Worm (Caenorhabditis elegans) whole organism, L3 larva: ENCODE measurements around the gene T14G8.2.
A peak's percentile ranks its signal among the peaks of the same experiment; 100 is the strongest.

Experiments
- R02D3.7 ChIP-seq: fragments of 150-350 bp; optimal IDR thresholded peaks from 2 replicates; lab custom pipeline; 2014; ENCODE audit warnings: missing biosample characterization, missing genetic modification characterization
- ZK546.5 ChIP-seq: sonication (generic microtip); optimal IDR thresholded peaks from 2 replicates; lab custom pipeline; 2017; ENCODE audit warnings: missing biosample characterization, missing genetic modification characterization
- aly-2 ChIP-seq: fragments of 150-350 bp; optimal IDR thresholded peaks from 2 replicates; lab custom pipeline; 2014; ENCODE audit warnings: missing biosample characterization, missing genetic modification characterization
- ama-1 ChIP-seq: fragments of 150-350 bp; optimal IDR thresholded peaks from 2 replicates; lab custom pipeline; 2018
- ceh-28 ChIP-seq: fragments of 150-350 bp; optimal IDR thresholded peaks from 2 replicates; lab custom pipeline; 2014; ENCODE audit warnings: missing biosample characterization, missing genetic modification reagents, missing genetic modification characterization
- ceh-82 ChIP-seq: fragments of 150-350 bp; optimal IDR thresholded peaks from 2 replicates; lab custom pipeline; 2014; ENCODE audit warnings: missing biosample characterization, missing genetic modification characterization
- ceh-9 ChIP-seq: sonication (generic microtip); optimal IDR thresholded peaks from 2 replicates; lab custom pipeline; 2018; ENCODE audit warnings: missing biosample characterization, missing genetic modification characterization
- daf-12 ChIP-seq: fragments of 150-350 bp; optimal IDR thresholded peaks from 2 replicates; lab custom pipeline; 2014; ENCODE audit warnings: missing biosample characterization, missing genetic modification reagents, missing genetic modification characterization
- egl-27 ChIP-seq: sonication (generic microtip); optimal IDR thresholded peaks from 4 replicates; lab custom pipeline; 2017; ENCODE audit warnings: missing biosample characterization, missing genetic modification reagents, missing genetic modification characterization
- egl-5 ChIP-seq: fragments of 150-350 bp; optimal IDR thresholded peaks from 2 replicates; lab custom pipeline; 2017; ENCODE audit warnings: missing biosample characterization, missing genetic modification reagents, missing genetic modification characterization, inconsistent platforms
- elt-1 ChIP-seq: fragments of 150-350 bp; optimal IDR thresholded peaks from 2 replicates; lab custom pipeline; 2014; ENCODE audit warnings: missing biosample characterization, missing genetic modification characterization
- elt-2 ChIP-seq: sonication (generic microtip); optimal IDR thresholded peaks from 2 replicates; lab custom pipeline; 2016; ENCODE audit warnings: missing genetic modification reagents, mild to moderate bottlenecking, missing genetic modification characterization, missing compliant biosample characterization
- eor-1 ChIP-seq, 2 experiments: fragments of 150-350 bp; optimal IDR thresholded peaks; 2 replicates each; lab custom pipeline; 2014 to 2018; ENCODE audit warnings: missing biosample characterization in 2 of 2, missing genetic modification characterization in 2 of 2
- fkh-10 ChIP-seq: sonication (generic microtip); optimal IDR thresholded peaks from 2 replicates; lab custom pipeline; 2017; ENCODE audit warnings: missing biosample characterization, missing genetic modification reagents, missing genetic modification characterization
- fkh-2 ChIP-seq: fragments of 150-350 bp; optimal IDR thresholded peaks from 2 replicates; lab custom pipeline; 2014; ENCODE audit warnings: missing biosample characterization, missing genetic modification reagents, missing genetic modification characterization
- fos-1 ChIP-seq: fragments of 150-350 bp; optimal IDR thresholded peaks from 2 replicates; lab custom pipeline; 2014; ENCODE audit warnings: missing biosample characterization, missing genetic modification characterization
- jun-1 ChIP-seq: fragments of 150-350 bp; optimal IDR thresholded peaks from 2 replicates; lab custom pipeline; 2014; ENCODE audit warnings: missing biosample characterization, missing genetic modification reagents, missing genetic modification characterization
- lin-15B ChIP-seq: fragments of 150-350 bp; optimal IDR thresholded peaks from 2 replicates; lab custom pipeline; 2014; ENCODE audit warnings: missing biosample characterization, missing genetic modification characterization
- lin-39 ChIP-seq: fragments of 150-350 bp; optimal IDR thresholded peaks from 2 replicates; lab custom pipeline; 2018; ENCODE audit warnings: missing biosample characterization, missing genetic modification reagents, missing genetic modification characterization
- lsy-12 ChIP-seq: sonication (generic microtip); optimal IDR thresholded peaks from 2 replicates; lab custom pipeline; 2016; ENCODE audit warnings: mild to moderate bottlenecking, missing genetic modification characterization, missing compliant biosample characterization
- mdl-1 ChIP-seq: fragments of 150-350 bp; optimal IDR thresholded peaks from 2 replicates; lab custom pipeline; 2014; ENCODE audit warnings: missing biosample characterization, missing genetic modification characterization
- mml-1 ChIP-seq: fragments of 150-350 bp; sonication (generic microtip); optimal IDR thresholded peaks from 3 replicates; lab custom pipeline; 2014; ENCODE audit warnings: missing biosample characterization, missing genetic modification characterization
- nfya-1 ChIP-seq: sonication (generic microtip); optimal IDR thresholded peaks from 2 replicates; lab custom pipeline; 2017; ENCODE audit warnings: missing genetic modification characterization, mild to moderate bottlenecking, missing compliant biosample characterization, antibody characterized with exemption, moderate library complexity; ENCODE audit not compliant: insufficient read depth
- nhr-11 ChIP-seq: fragments of 150-350 bp; optimal IDR thresholded peaks from 2 replicates; lab custom pipeline; 2014; ENCODE audit warnings: missing biosample characterization, missing genetic modification characterization
- nhr-12 ChIP-seq: fragments of 150-350 bp; optimal IDR thresholded peaks from 2 replicates; lab custom pipeline; 2014; ENCODE audit warnings: missing biosample characterization, missing genetic modification characterization
- nhr-23 ChIP-seq: fragments of 150-350 bp; optimal IDR thresholded peaks from 2 replicates; lab custom pipeline; 2014; ENCODE audit warnings: missing biosample characterization, missing genetic modification reagents, missing genetic modification characterization
- nhr-237 ChIP-seq: fragments of 150-350 bp; optimal IDR thresholded peaks from 2 replicates; lab custom pipeline; 2014; ENCODE audit warnings: missing biosample characterization, missing genetic modification characterization
- nhr-25 ChIP-seq: sonication (generic microtip); optimal IDR thresholded peaks from 2 replicates; lab custom pipeline; 2017; ENCODE audit warnings: missing biosample characterization, missing genetic modification characterization
- nhr-28 ChIP-seq: fragments of 150-350 bp; optimal IDR thresholded peaks from 2 replicates; lab custom pipeline; 2014; ENCODE audit warnings: missing biosample characterization, missing genetic modification characterization
- nhr-67 ChIP-seq: fragments of 150-350 bp; optimal IDR thresholded peaks from 2 replicates; lab custom pipeline; 2014; ENCODE audit warnings: missing biosample characterization, missing genetic modification characterization
- nhr-77 ChIP-seq: fragments of 150-350 bp; optimal IDR thresholded peaks from 2 replicates; lab custom pipeline; 2014; ENCODE audit warnings: missing biosample characterization, missing genetic modification characterization
- pha-4 ChIP-seq: fragments of 150-350 bp; optimal IDR thresholded peaks from 2 replicates; lab custom pipeline; 2014; ENCODE audit warnings: missing biosample characterization, missing genetic modification reagents, missing genetic modification characterization
- pqm-1 ChIP-seq: fragments of 150-350 bp; optimal IDR thresholded peaks from 2 replicates; lab custom pipeline; 2017; ENCODE audit warnings: missing biosample characterization, missing genetic modification characterization, inconsistent platforms
- sea-2 ChIP-seq: fragments of 150-350 bp; sonication (generic microtip); optimal IDR thresholded peaks from 4 replicates; lab custom pipeline; 2014; ENCODE audit warnings: missing biosample characterization, missing genetic modification reagents, missing genetic modification characterization
- snpc-4 ChIP-seq: fragments of 150-350 bp; optimal IDR thresholded peaks from 2 replicates; lab custom pipeline; 2014; ENCODE audit warnings: missing biosample characterization, missing genetic modification characterization
- tbx-2 ChIP-seq: sonication (generic microtip); optimal IDR thresholded peaks from 2 replicates; lab custom pipeline; 2016; ENCODE audit warnings: mild to moderate bottlenecking, missing genetic modification characterization, missing compliant biosample characterization
- unc-39 ChIP-seq: sonication (generic microtip); optimal IDR thresholded peaks from 4 replicates; lab custom pipeline; 2017; ENCODE audit warnings: missing biosample characterization, missing genetic modification characterization
- unc-62 ChIP-seq: fragments of 150-350 bp; sonication (generic microtip); optimal IDR thresholded peaks from 4 replicates; lab custom pipeline; 2014; ENCODE audit warnings: missing biosample characterization, missing genetic modification reagents, missing genetic modification characterization
- zag-1 ChIP-seq: fragments of 150-350 bp; optimal IDR thresholded peaks from 2 replicates; lab custom pipeline; 2014; ENCODE audit warnings: missing biosample characterization, missing genetic modification characterization
- ztf-11 ChIP-seq: fragments of 150-350 bp; optimal IDR thresholded peaks from 2 replicates; lab custom pipeline; 2014; ENCODE audit warnings: missing biosample characterization, missing genetic modification characterization
- ztf-4 ChIP-seq: fragments of 150-350 bp; optimal IDR thresholded peaks from 2 replicates; lab custom pipeline; 2014; ENCODE audit warnings: missing biosample characterization, missing genetic modification characterization

Gene T14G8.2

DNA sequence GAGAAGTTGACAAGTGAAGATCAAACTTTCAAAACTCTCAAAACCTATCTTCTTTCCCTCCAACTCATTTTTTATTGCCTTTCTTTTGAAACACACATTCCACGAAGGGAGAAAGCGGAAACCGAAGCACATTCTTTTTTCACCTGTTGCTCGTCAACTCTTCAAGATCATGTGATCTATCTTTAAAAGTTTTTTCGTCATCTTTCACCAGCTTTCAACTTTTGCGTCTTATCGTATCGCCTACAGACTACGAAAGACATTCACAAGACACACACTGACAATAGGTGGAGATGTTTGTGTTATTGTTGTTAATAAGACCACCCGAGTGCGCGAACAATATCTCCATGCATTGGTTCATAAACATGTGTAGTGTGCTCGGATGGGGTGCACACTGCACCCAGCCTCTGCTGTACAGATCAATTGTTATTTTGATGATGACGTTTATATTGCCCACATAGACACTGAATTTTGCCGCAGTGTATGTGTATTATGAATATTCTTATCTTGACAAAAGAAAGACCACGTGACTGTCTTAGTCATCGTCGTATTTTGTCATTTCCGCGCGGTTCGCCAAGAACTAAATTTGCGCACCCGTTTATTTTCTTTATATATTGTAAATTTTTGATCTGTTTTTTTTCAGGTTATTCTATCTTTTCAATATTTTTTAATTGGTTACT lies 16.0 kb downstream of the T14G8.2 start:
- TF ChIP-seq nhr-28 (tag; lab: Kevin White, UChicago) (no peak), elt-2 (tag; lab: Kevin White, UChicago) (peak; percentile 62), aly-2 (no peak), nfya-1 (tag; lab: Kevin White, UChicago) (peak; percentile 3), egl-5 (tag; lab: Kevin White, UChicago) (no peak)

DNA sequence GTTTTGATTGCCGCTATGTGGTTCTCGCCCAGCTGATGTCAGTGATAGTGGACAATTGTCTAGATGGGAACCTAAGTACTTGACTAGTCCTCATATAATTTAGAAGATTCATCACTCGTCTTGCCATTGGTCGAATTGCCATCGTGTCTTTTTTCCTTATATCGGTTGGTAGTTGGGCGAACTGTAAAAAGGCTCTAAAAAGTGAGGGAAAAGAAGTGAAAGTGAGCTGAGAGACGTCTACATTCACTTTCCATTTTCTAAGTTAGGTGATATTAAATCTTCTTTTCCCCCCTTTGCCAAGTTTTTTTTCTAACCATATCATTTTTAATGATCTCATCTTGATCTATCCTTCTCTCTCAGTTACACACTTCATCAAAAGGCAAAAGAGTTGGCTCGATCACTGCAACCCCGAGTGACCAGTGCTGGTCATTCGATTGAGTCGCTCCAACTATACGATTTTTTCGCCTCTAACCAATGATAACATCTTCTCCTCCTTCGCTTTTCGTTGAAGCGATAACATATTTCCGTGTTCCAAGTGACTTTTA lies 17.1 kb downstream of the T14G8.2 start:
- TF ChIP-seq aly-2: no peak
- peak; percentile 31 for TF ChIP-seq elt-2 (tag; lab: Kevin White, UChicago)
- TF ChIP-seq nfya-1 (tag; lab: Kevin White, UChicago): peak; percentile 5
- peak; percentile 62 for TF ChIP-seq nhr-25 (tag; lab: Kevin White, UChicago)
- TF ChIP-seq fkh-10: no peak
- no peak for TF ChIP-seq snpc-4 (tag; lab: Kevin White, UChicago)
- no peak for TF ChIP-seq daf-12
- peak; percentile 93 for TF ChIP-seq elt-1 (tag; lab: Kevin White, UChicago)

DNA sequence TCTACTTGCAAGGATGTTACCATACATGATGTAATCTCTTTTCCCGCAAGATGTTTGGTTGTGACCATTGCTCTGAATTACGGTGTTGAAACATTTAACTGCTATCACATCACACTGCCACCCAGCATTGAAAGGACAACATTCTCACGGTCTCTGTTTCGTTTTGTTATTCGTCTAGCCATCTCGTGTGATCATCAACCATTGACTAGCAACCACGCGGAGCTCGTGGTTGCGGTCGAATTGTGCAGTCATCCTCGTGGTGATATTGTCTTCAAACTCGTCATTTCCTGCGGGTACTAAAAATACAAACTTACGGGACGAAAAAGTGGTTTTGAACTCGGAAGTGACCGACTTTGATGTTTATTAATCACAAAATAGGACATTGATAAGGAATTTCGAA lies 17.8 kb downstream of the T14G8.2 start:
- no peak for TF ChIP-seq ceh-82 (tag; lab: Kevin White, UChicago)
- no peak for TF ChIP-seq sea-2 (GFP tag; lab: Kevin White, UChicago)
- no peak for TF ChIP-seq mdl-1 (tag; lab: Kevin White, UChicago)
- TF ChIP-seq jun-1 (tag; lab: Kevin White, UChicago): no peak
- TF ChIP-seq nfya-1 (tag; lab: Kevin White, UChicago): peak; percentile 17
- TF ChIP-seq zag-1 (tag; lab: Kevin White, UChicago): no peak
- TF ChIP-seq nhr-23 (tag; lab: Kevin White, UChicago): no peak
- no peak for TF ChIP-seq tbx-2 (tag; lab: Kevin White, UChicago)
- no peak for TF ChIP-seq pha-4 (tag; lab: Kevin White, UChicago)
- peak; percentile 50 for TF ChIP-seq elt-2 (tag; lab: Kevin White, UChicago)
- no peak for TF ChIP-seq nhr-25 (tag; lab: Kevin White, UChicago)
- no peak for TF ChIP-seq ceh-9 (tag; lab: Kevin White, UChicago)
- no peak for TF ChIP-seq nhr-28 (tag; lab: Kevin White, UChicago)
- no peak for TF ChIP-seq egl-27 (tag; lab: Kevin White, UChicago)
- peak; percentile 53 for TF ChIP-seq pqm-1
- TF ChIP-seq fos-1 (tag; lab: Kevin White, UChicago): no peak
- TF ChIP-seq daf-12: no peak
- no peak for TF ChIP-seq elt-1 (tag; lab: Kevin White, UChicago)

DNA sequence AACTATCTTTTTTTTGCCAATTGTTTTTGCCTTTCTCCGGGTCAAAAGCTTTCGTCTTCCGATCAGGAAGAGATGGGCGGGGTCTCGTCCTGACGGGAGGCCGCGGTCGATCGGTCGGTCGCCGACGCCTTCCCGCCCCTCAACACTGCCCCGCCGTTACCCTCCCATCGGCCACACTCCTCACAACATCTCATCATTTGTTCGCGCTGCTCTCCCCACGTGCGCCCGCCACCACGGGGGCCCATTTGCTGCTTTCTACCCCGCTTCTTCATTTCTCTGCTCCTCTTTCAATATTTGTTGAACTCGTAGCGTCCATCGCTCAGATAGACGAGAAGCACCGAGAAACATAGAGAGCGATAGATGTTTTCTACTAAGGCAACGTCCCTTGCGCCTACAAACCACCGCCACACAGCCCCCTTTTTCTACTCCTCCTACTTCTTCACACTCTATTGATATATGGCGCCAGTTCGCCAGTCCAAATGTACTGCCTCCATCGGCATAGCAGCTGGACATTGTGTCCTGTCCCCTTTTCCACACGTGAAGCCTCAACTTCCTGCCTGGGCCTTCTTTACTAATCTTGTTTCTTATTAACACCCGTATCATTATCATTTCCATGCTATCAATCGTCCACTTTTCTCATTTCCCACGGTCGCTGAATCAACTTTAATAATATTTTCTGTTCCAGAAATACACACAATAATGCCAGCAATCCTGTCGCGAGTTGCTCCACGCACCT lies 19.2 kb downstream of the T14G8.2 start, which contains the start of gene bcat-1:
Gene bcat-1, plus strand, starts transcription at position 686 of the 736 bp plus-strand sequence.
- TF ChIP-seq pha-4 (tag; lab: Kevin White, UChicago) (peak; percentile 79), nhr-12 (tag; lab: Kevin White, UChicago) (no peak), ceh-82 (tag; lab: Kevin White, UChicago) (no peak), mml-1 (no peak), daf-12 (no peak), nhr-237 (no peak), ceh-9 (tag; lab: Kevin White, UChicago) (no peak), egl-5 (tag; lab: Kevin White, UChicago) (peak; percentile 34), ceh-28 (tag; lab: Kevin White, UChicago) (no peak), snpc-4 (tag; lab: Kevin White, UChicago) (no peak), aly-2 (no peak), pqm-1 (no peak), lin-15B (tag; lab: Kevin White, UChicago) (no peak), nhr-67 (tag; lab: Kevin White, UChicago) (no peak), ztf-4 (no peak), nfya-1 (tag; lab: Kevin White, UChicago) (peak; percentile 76), lin-39 (peak; percentile 84), sea-2 (GFP tag; lab: Kevin White, UChicago) (no peak), ZK546.5 (tag; lab: Kevin White, UChicago) (no peak), ama-1 (lab: Kevin White, UChicago) (peak; percentile 43), nhr-28 (tag; lab: Kevin White, UChicago) (no peak), nhr-25 (tag; lab: Kevin White, UChicago) (no peak), zag-1 (tag; lab: Kevin White, UChicago) (no peak), nhr-11 (tag; lab: Kevin White, UChicago) (peak; percentile 50), lsy-12 (no peak), nhr-23 (tag; lab: Kevin White, UChicago) (no peak), fkh-2 (no peak), unc-39 (tag; lab: Kevin White, UChicago) (no peak), jun-1 (tag; lab: Kevin White, UChicago) (no peak), eor-1 (tag; optimal IDR thresholded peaks at IDR 0.05; lab: Kevin White, UChicago) (no peak), ztf-11 (no peak), fkh-10 (no peak), elt-2 (tag; lab: Kevin White, UChicago) (peak; percentile 68), fos-1 (tag; lab: Kevin White, UChicago) (no peak), nhr-77 (tag; lab: Kevin White, UChicago) (no peak), R02D3.7 (no peak), unc-62 (GFP tag; lab: Kevin White, UChicago) (peak; percentile 21)
